Fruit fly (Drosophila melanogaster) whole organism, adult: ENCODE results near the gene RSG7.

Experiments used
- CG11617 ChIP-seq: fragments of 200-800 bp; sonication (Bioruptor generic); optimal IDR thresholded peaks from 2 replicates; lab custom pipeline; 2017; ENCODE audit warnings: mild to moderate bottlenecking, missing biosample characterization, missing genetic modification reagents, missing genetic modification characterization
- CG12768 ChIP-seq: fragments of 200-800 bp; sonication (Bioruptor generic); optimal IDR thresholded peaks from 2 replicates; lab custom pipeline; 2017; ENCODE audit warnings: missing biosample characterization, missing genetic modification characterization, mild to moderate bottlenecking, moderate library complexity, missing genetic modification reagents
- CG14711 ChIP-seq: fragments of 200-800 bp; sonication (Bioruptor generic); optimal IDR thresholded peaks from 2 replicates; lab custom pipeline; 2018; ENCODE audit warnings: missing biosample characterization, mild to moderate bottlenecking, missing genetic modification characterization, moderate library complexity
- CG5204 ChIP-seq: fragments of 200-800 bp; sonication (Bioruptor generic); optimal IDR thresholded peaks from 2 replicates; lab custom pipeline; 2016; ENCODE audit warnings: missing biosample characterization, missing genetic modification characterization
- CG7101 ChIP-seq: fragments of 200-800 bp; sonication (Bioruptor generic); optimal IDR thresholded peaks from 2 replicates; lab custom pipeline; 2018; ENCODE audit warnings: missing biosample characterization, mild to moderate bottlenecking, missing genetic modification characterization, moderate library complexity
- Clk ChIP-seq: fragments of 200-800 bp; sonication (Bioruptor generic); optimal IDR thresholded peaks from 2 replicates; lab custom pipeline; 2017; ENCODE audit warnings: missing biosample characterization, missing genetic modification characterization
- Crg-1 ChIP-seq: fragments of 200-800 bp; sonication (Bioruptor generic); optimal IDR thresholded peaks from 2 replicates; lab custom pipeline; 2016; ENCODE audit warnings: missing biosample characterization, missing genetic modification characterization
- bab1 ChIP-seq: fragments of 200-800 bp; sonication (Bioruptor generic); optimal IDR thresholded peaks from 3 replicates; lab custom pipeline; 2019; ENCODE audit warnings: missing biosample characterization, mild to moderate bottlenecking, missing genetic modification characterization, moderate library complexity
- cic ChIP-seq: fragments of 200-800 bp; sonication (Bioruptor generic); optimal IDR thresholded peaks from 2 replicates; lab custom pipeline; 2017; ENCODE audit warnings: missing biosample characterization, mild to moderate bottlenecking, missing genetic modification characterization, moderate library complexity
- cnc ChIP-seq, 2 experiments: fragments of >200 bp; optimal IDR thresholded peaks; 2 replicates each; lab custom pipeline; 2017
- kay ChIP-seq: fragments of 200-800 bp; sonication (Bioruptor generic); peaks from one replicate; lab custom pipeline; 2016; ENCODE audit warnings: missing biosample characterization, missing genetic modification characterization, borderline replicate concordance
- ovo ChIP-seq: fragments of 200-800 bp; sonication (Bioruptor generic); optimal IDR thresholded peaks from 2 replicates; lab custom pipeline; 2016; ENCODE audit warnings: missing biosample characterization, missing genetic modification characterization
- pad ChIP-seq: fragments of 200-800 bp; sonication (Bioruptor generic); optimal IDR thresholded peaks from 3 replicates; lab custom pipeline; 2017; ENCODE audit warnings: missing biosample characterization, missing genetic modification characterization, mild to moderate bottlenecking, moderate library complexity, missing genetic modification reagents
- toe ChIP-seq: fragments of 200-800 bp; sonication (Bioruptor generic); optimal IDR thresholded peaks from 2 replicates; lab custom pipeline; 2016; ENCODE audit warnings: missing biosample characterization, missing genetic modification characterization

dm6 chrX:16836805-16837333 is 7.4 kb downstream of the RSG7 start:
- no peak for TF ChIP-seq Clk (GFP tag; lab: Kevin White, UChicago)
- no peak for TF ChIP-seq CG5204 (GFP tag; lab: Kevin White, UChicago)
- TF ChIP-seq pad (GFP tag; lab: Kevin White, UChicago) = no peak
- peak; percentile 58 for TF ChIP-seq kay (GFP tag; lab: Kevin White, UChicago)
- TF ChIP-seq cic (GFP tag; lab: Kevin White, UChicago) = no peak
- TF ChIP-seq bab1 (GFP tag; lab: Kevin White, UChicago) = no peak
- no peak for TF ChIP-seq cnc (optimal IDR thresholded peaks at IDR 0.05; lab: Kevin White, UChicago)
- TF ChIP-seq CG7101 (tag; lab: Kevin White, UChicago) = no peak
- no peak for TF ChIP-seq toe (GFP tag; lab: Kevin White, UChicago)
- TF ChIP-seq CG12768 (GFP tag; lab: Kevin White, UChicago) = no peak
- TF ChIP-seq CG11617 (GFP tag; lab: Kevin White, UChicago) = no peak
- TF ChIP-seq Crg-1 (GFP tag; lab: Kevin White, UChicago) = no peak
- TF ChIP-seq ovo (GFP tag; lab: Kevin White, UChicago) = no peak
- no peak for TF ChIP-seq CG14711 (tag; lab: Kevin White, UChicago)
